Worm (Caenorhabditis elegans) whole organism, midembryonic: ENCODE results near the gene cyc-2.2.

Experiments
- T22C8.4 ChIP-seq: fragments of 200-800 bp; sonication (Bioruptor generic); IDR thresholded peaks from 2 replicates; pipeline ENCODE4 v1.3.6; 2022; ENCODE audit warnings: missing genetic modification characterization, missing compliant biosample characterization
- flt-1 ChIP-seq: fragments of 200-800 bp; sonication (Bioruptor generic); IDR thresholded peaks from 2 replicates; pipeline ENCODE4 v1.3.6; 2022; ENCODE audit warnings: missing genetic modification characterization, missing compliant biosample characterization
- med-1 ChIP-seq: sonication (generic microtip); optimal IDR thresholded peaks from 2 replicates; lab custom pipeline; 2017; ENCODE audit warnings: missing genetic modification characterization, mild to moderate bottlenecking, missing compliant biosample characterization, antibody characterized with exemption, missing genetic modification reagents; ENCODE audit not compliant: insufficient read depth
- ref-1 ChIP-seq: fragments of 200-800 bp; sonication (Bioruptor generic); conservative IDR thresholded peaks from 2 replicates; pipeline ENCODE4 v1.3.6; 2022; ENCODE audit warnings: missing genetic modification reagents, missing genetic modification characterization, missing compliant biosample characterization
- ztf-29 ChIP-seq: fragments of 200-800 bp; sonication (Bioruptor generic); IDR thresholded peaks from 2 replicates; pipeline ENCODE4 v1.3.6; 2022; ENCODE audit warnings: missing genetic modification reagents, missing genetic modification characterization, missing compliant biosample characterization

- TF ChIP-seq ref-1 (no peak), flt-1 (GFP tag; lab: Robert Waterston, UW) (no peak), med-1 (GFP tag; lab: Kevin White, UChicago) (no peak), T22C8.4 (no peak), ztf-29 (GFP tag; lab: Robert Waterston, UW) (no peak)
Observed at ce11 chrV:12575846-12576245, 36.2 kb downstream of the cyc-2.2 start.
